Worm (Caenorhabditis elegans): ENCODE results near the gene acbp-6.

ce11 chrII:11969033-11969432 is 4.5 kb downstream of the acbp-6 start:
- TF ChIP-seq dve-1 (tag; optimal IDR thresholded peaks at IDR 0.05) (no peak), hlh-13 (GFP tag; optimal IDR thresholded peaks at IDR 0.05) (no peak), fkh-10 (GFP tag; optimal IDR thresholded peaks at IDR 0.05) (no peak), K02D7.2 (tag; optimal IDR thresholded peaks at IDR 0.05) (no peak)
